Fruit fly (Drosophila melanogaster): ENCODE measurements around the gene Gs1l.

- TF ChIP-seq pan (optimal IDR thresholded peaks at IDR 0.05) (no peak), usp (GFP tag; optimal IDR thresholded peaks at IDR 0.05) (no peak), psq (optimal IDR thresholded peaks at IDR 0.05) (no peak), CG8478 (optimal IDR thresholded peaks at IDR 0.05) (no peak), EcR (GFP tag; optimal IDR thresholded peaks at IDR 0.05) (no peak)
Observed at dm6 chr2L:4459543-4459942, 2.9 kb upstream of the Gs1l start, which contains the start of the genes mRpL27 and CG15435.

Data from whole organism.